Worm (Caenorhabditis elegans) whole organism, L4 larva: ENCODE results near the gene frm-5.1.
"Not testable (repeated sequence)": the region's sequence is repeated elsewhere in the genome, so short reads cannot be mapped to it uniquely, and the experiment has no call there.

Experiments used
- D1046.2 ChIP-seq: fragments of 200-800 bp; sonication (Bioruptor generic); IDR thresholded peaks from 2 replicates; pipeline ENCODE4 v1.3.6; 2022; ENCODE audit warnings: missing genetic modification characterization, missing compliant biosample characterization
- T26A8.4 ChIP-seq: fragments of 200-800 bp; sonication (Bioruptor generic); IDR thresholded peaks from 2 replicates; pipeline ENCODE4 v1.3.6; 2022; ENCODE audit warnings: missing genetic modification characterization, missing compliant biosample characterization
- Y5F2A.4 ChIP-seq: fragments of 200-800 bp; sonication (Bioruptor generic); optimal IDR thresholded peaks from 2 replicates; lab custom pipeline; 2018; ENCODE audit warnings: mild to moderate bottlenecking, missing genetic modification characterization, missing compliant biosample characterization
- aha-1 ChIP-seq: fragments of 150-350 bp; peaks from one replicate; lab custom pipeline; 2014; ENCODE audit warnings: missing biosample characterization, missing genetic modification characterization
- ceh-28 ChIP-seq: fragments of 150-350 bp; optimal IDR thresholded peaks from 2 replicates; lab custom pipeline; 2014; ENCODE audit warnings: missing biosample characterization, missing genetic modification reagents, missing genetic modification characterization
- cey-2 ChIP-seq: sonication (generic microtip); optimal IDR thresholded peaks from 3 replicates; lab custom pipeline; 2017; ENCODE audit warnings: missing genetic modification characterization, mild to moderate bottlenecking, missing compliant biosample characterization, antibody characterized with exemption, borderline replicate concordance; ENCODE audit not compliant: insufficient read depth
- dmd-6 ChIP-seq: fragments of 200-800 bp; sonication (Bioruptor generic); IDR thresholded peaks from 2 replicates; pipeline ENCODE4 v1.3.6; 2022; ENCODE audit warnings: missing genetic modification reagents, missing genetic modification characterization, missing compliant biosample characterization
- dmd-8 ChIP-seq: fragments of 200-800 bp; sonication (Bioruptor generic); IDR thresholded peaks from 2 replicates; pipeline ENCODE4 v1.3.6; 2022; ENCODE audit warnings: missing genetic modification characterization, missing compliant biosample characterization
- gei-8 ChIP-seq: fragments of 200-800 bp; sonication (Bioruptor generic); optimal IDR thresholded peaks from 2 replicates; lab custom pipeline; 2018; ENCODE audit warnings: mild to moderate bottlenecking, missing genetic modification characterization, missing compliant biosample characterization
- hmg-1.1 ChIP-seq: fragments of 200-800 bp; sonication (Bioruptor generic); IDR thresholded peaks from 2 replicates; pipeline ENCODE4 v1.3.6; 2022; ENCODE audit warnings: missing genetic modification reagents, missing genetic modification characterization, missing compliant biosample characterization
- lin-1 ChIP-seq: fragments of 200-800 bp; sonication (Bioruptor generic); IDR thresholded peaks from 2 replicates; pipeline ENCODE4 v1.3.6; 2022; ENCODE audit warnings: missing genetic modification reagents, missing genetic modification characterization, missing compliant biosample characterization
- lin-13 ChIP-seq: fragments of 150-350 bp; optimal IDR thresholded peaks from 2 replicates; lab custom pipeline; 2014; ENCODE audit warnings: missing biosample characterization, missing genetic modification reagents, missing genetic modification characterization
- lsy-2 ChIP-seq, 2 experiments: fragments of 150-350 bp in 1 of 2; sonication (generic microtip) in 1 of 2; optimal IDR thresholded peaks; 2 replicates each; lab custom pipeline; 2014 to 2017; ENCODE audit warnings: missing biosample characterization in 2 of 2, missing genetic modification characterization in 2 of 2
- madf-5 ChIP-seq, 2 experiments: fragments of 200-800 bp; sonication (Bioruptor generic); IDR thresholded peaks; 2 replicates each; pipeline ENCODE4 v1.3.6; 2022; ENCODE audit warnings: missing compliant biosample characterization in 2 of 2, missing genetic modification characterization in 2 of 2
- mes-2 ChIP-seq: sonication (generic microtip); optimal IDR thresholded peaks from 2 replicates; lab custom pipeline; 2016; ENCODE audit warnings: missing genotype, mild to moderate bottlenecking, missing genetic modification characterization, missing compliant biosample characterization; ENCODE audit not compliant: poor library complexity, severe bottlenecking
- mxl-2 ChIP-seq: fragments of 200-800 bp; sonication (Bioruptor generic); conservative IDR thresholded peaks from 2 replicates; pipeline ENCODE4 v1.3.6; 2022; ENCODE audit warnings: missing genetic modification reagents, missing genetic modification characterization, missing compliant biosample characterization
- nhr-10 ChIP-seq: fragments of 150-350 bp; optimal IDR thresholded peaks from 2 replicates; lab custom pipeline; 2014; ENCODE audit warnings: missing biosample characterization, missing genetic modification characterization
- nhr-102 ChIP-seq: sonication (generic microtip); optimal IDR thresholded peaks from 2 replicates; lab custom pipeline; 2016; ENCODE audit warnings: mild to moderate bottlenecking, missing genetic modification characterization, moderate library complexity, missing compliant biosample characterization
- nhr-42 ChIP-seq: fragments of 200-800 bp; sonication (Bioruptor generic); IDR thresholded peaks from 2 replicates; pipeline ENCODE4 v1.3.6; 2022; ENCODE audit warnings: missing genetic modification characterization, missing compliant biosample characterization
- php-3 ChIP-seq: fragments of 200-800 bp; sonication (Bioruptor generic); IDR thresholded peaks from 2 replicates; pipeline ENCODE4 v1.3.6; 2022; ENCODE audit warnings: missing genetic modification reagents, missing genetic modification characterization, missing compliant biosample characterization
- pqm-1 ChIP-seq: sonication (generic microtip); optimal IDR thresholded peaks from 2 replicates; lab custom pipeline; 2017; ENCODE audit warnings: missing biosample characterization, missing genetic modification characterization
- sdz-12 ChIP-seq: fragments of 200-800 bp; sonication (Bioruptor generic); optimal IDR thresholded peaks from 2 replicates; lab custom pipeline; 2018; ENCODE audit warnings: mild to moderate bottlenecking, missing genetic modification characterization, missing compliant biosample characterization
- snpc-1.2 ChIP-seq: fragments of 200-800 bp; sonication (Bioruptor generic); IDR thresholded peaks from 2 replicates; pipeline ENCODE4 v1.3.6; 2022; ENCODE audit warnings: missing genetic modification reagents, missing genetic modification characterization, missing compliant biosample characterization
- unc-130 ChIP-seq: sonication (generic microtip); optimal IDR thresholded peaks from 2 replicates; lab custom pipeline; 2016; ENCODE audit warnings: missing genetic modification reagents, missing genetic modification characterization, missing compliant biosample characterization
- unc-39 ChIP-seq: sonication (generic microtip); optimal IDR thresholded peaks from 2 replicates; lab custom pipeline; 2017; ENCODE audit warnings: missing biosample characterization, missing genetic modification characterization
- unc-62 ChIP-seq, 3 experiments: fragments of 150-350 bp in 1 of 3; sonication (generic microtip); optimal IDR thresholded peaks in 2 of 3; peaks in 1 of 3; 1 replicate in 1 of 3; 2 replicates in 2 of 3; lab custom pipeline; 2014 to 2017; ENCODE audit warnings: missing biosample characterization in 3 of 3, missing genetic modification characterization in 3 of 3, missing genetic modification reagents in 3 of 3, missing genotype in 1 of 3
- zfp-3 ChIP-seq: fragments of 200-800 bp; sonication (Bioruptor generic); conservative IDR thresholded peaks from 2 replicates; pipeline ENCODE4 v1.3.6; 2022; ENCODE audit warnings: missing genetic modification reagents, missing genetic modification characterization, missing compliant biosample characterization

frm-5.1 gene

ce11 chrIV:79205-79604, 30.5 kb upstream of the frm-5.1 start, which contains the start of gene T05C7.9 (continued):
- TF ChIP-seq hmg-1.1 (GFP tag; lab: Robert Waterston, UW) (0 out of 2 replicates have a peak, but pooled peaks have one; percentile 27), aha-1 (tag; lab: Kevin White, UChicago) (peak; percentile 49), ceh-28 (tag; lab: Kevin White, UChicago) (no peak), mes-2 (tag; lab: Kevin White, UChicago) (no peak), unc-39 (no peak), pqm-1 (no peak), dmd-8 (GFP tag; lab: Robert Waterston, UW) (no peak)
- TF ChIP-seq, all 104 proteins: peak for 5

- peak in 1 of 2 experiments; percentile 74 for TF ChIP-seq unc-62 (GFP tag; optimal IDR thresholded peaks at IDR 0.05 in 1 of 2; lab: Kevin White, UChicago)
- TF ChIP-seq unc-62 (tag; optimal IDR thresholded peaks at IDR 0.05; lab: Kevin White, UChicago), result no peak
- no peak for TF ChIP-seq sdz-12
- peak; percentile 65; the same call in 1 of the 2 replicates for TF ChIP-seq php-3 (GFP tag; lab: Robert Waterston, UW)
- no peak for TF ChIP-seq lin-13 (GFP tag; lab: Kevin White, UChicago)
These were observed 29.5 kb upstream of the frm-5.1 start for ce11 chrIV:78206-78605.

ce11 chrIV:77421-77820, 28.7 kb upstream of the frm-5.1 start:
- TF ChIP-seq unc-62 (GFP tag; optimal IDR thresholded peaks at IDR 0.05 in 1 of 2; lab: Kevin White, UChicago) (peak in 1 of 2 experiments; percentile 70), unc-62 (tag; optimal IDR thresholded peaks at IDR 0.05; lab: Kevin White, UChicago) (no peak), cey-2 (no peak)
- TF ChIP-seq, all 104 proteins: peak for 1

- TF ChIP-seq unc-62 (GFP tag; optimal IDR thresholded peaks at IDR 0.05 in 1 of 2; lab: Kevin White, UChicago) (peak in 1 of 2 experiments; percentile 69), unc-62 (tag; optimal IDR thresholded peaks at IDR 0.05; lab: Kevin White, UChicago) (no peak), unc-39 (no peak)
- TF ChIP-seq, all 104 proteins: peak for 1
These were observed 27.4 kb upstream of the frm-5.1 start, which contains the start of gene T05C7.8 for ce11 chrIV:76070-76469. Gene T05C7.8 (plus strand): TSS chrIV:76370.

ce11 chrIV:73175-73574, 24.5 kb upstream of the frm-5.1 start:
- TF ChIP-seq nhr-102 (no peak), lin-1 (no peak), snpc-1.2 (GFP tag; lab: Robert Waterston, UW) (no peak), madf-5 (GFP tag; IDR thresholded peaks at IDR 0.05; lab: Robert Waterston, UW) (no peak), T26A8.4 (GFP tag; lab: Robert Waterston, UW) (no peak), gei-8 (GFP tag; lab: Kevin White, UChicago) (no peak), nhr-42 (GFP tag; lab: Robert Waterston, UW) (no peak), nhr-10 (no peak), mxl-2 (GFP tag; lab: Robert Waterston, UW) (no peak), lsy-2 (tag; optimal IDR thresholded peaks at IDR 0.05; lab: Kevin White, UChicago) (no peak), Y5F2A.4 (GFP tag; lab: Kevin White, UChicago) (no peak), php-3 (GFP tag; lab: Robert Waterston, UW) (no peak)

- TF ChIP-seq D1046.2 (GFP tag; lab: Robert Waterston, UW), result 0 out of 2 replicates have a peak, but pooled peaks have one; percentile 53
- TF ChIP-seq snpc-1.2 (GFP tag; lab: Robert Waterston, UW), result no peak
- no peak for TF ChIP-seq zfp-3 (GFP tag; lab: Robert Waterston, UW)
- TF ChIP-seq, all 104 proteins: peak for 1
These were observed 22.6 kb upstream of the frm-5.1 start for ce11 chrIV:71266-71665.

ce11 chrIV:61448-61847, 12.8 kb upstream of the frm-5.1 start, which contains the start of gene T05C7.7:
Gene T05C7.7 (plus strand): TSS chrIV:61748.
- not testable (repeated sequence) for TF ChIP-seq unc-130 (GFP tag; lab: Kevin White, UChicago); ceh-28 (tag; lab: Kevin White, UChicago); dmd-6 (GFP tag; lab: Robert Waterston, UW)
